Fruit fly (Drosophila melanogaster): Measurements from ENCODE around the gene CG17806.

CG17806 gene

DNA sequence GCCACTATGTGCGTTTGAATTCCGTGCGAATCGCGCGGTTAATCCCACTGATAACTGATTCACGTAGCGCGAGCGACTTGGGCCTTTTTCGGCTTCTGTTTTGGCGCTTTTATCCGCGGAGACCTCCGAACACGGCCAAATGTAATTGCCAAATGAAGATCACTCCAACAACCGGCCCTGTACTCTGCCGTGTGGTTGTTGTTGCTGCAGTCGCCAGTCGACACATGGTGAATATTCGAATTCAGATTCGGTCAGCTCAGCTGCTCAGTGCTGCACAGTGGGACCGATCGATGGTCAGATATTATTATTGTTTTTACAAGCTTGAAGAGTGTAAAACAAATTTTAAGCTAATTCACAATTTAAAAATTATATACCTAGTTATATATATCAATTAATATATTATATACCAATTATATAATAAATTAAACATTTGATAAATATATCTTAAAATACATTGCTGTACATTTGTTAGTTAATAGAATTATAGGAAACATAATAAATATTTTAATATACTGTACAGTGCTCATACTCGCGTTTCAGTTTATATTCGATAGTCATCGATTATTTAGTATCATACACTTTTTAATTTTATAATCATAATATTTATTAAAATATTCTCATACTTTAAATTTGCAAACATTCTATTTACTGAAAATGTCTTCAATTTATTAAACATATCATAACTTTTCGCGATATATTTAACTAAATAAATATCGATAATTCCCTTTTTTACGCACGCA is 8.6 kb downstream of the CG17806 start, which contains the start of gene CG43102 (continued):
- TF ChIP-seq CG12155 (GFP tag; optimal IDR thresholded peaks at IDR 0.05), result peak; percentile 19
- TF ChIP-seq CG34422 (GFP tag; IDR thresholded peaks at IDR 0.05), result peak; percentile 79
- TF ChIP-seq Asciz (GFP tag; optimal IDR thresholded peaks at IDR 0.05), result peak; percentile 17
- peak; percentile 62 for TF ChIP-seq CG12659 (GFP tag; optimal IDR thresholded peaks at IDR 0.05)
- TF ChIP-seq CG10565 (GFP tag; optimal IDR thresholded peaks at IDR 0.05), result no peak
- TF ChIP-seq Hmx (GFP tag; optimal IDR thresholded peaks at IDR 0.05), result no peak
- no peak for TF ChIP-seq ro (GFP tag; IDR thresholded peaks at IDR 0.05)
- TF ChIP-seq CG4404 (GFP tag; IDR thresholded peaks at IDR 0.05), result peak; percentile 21; the same call in 1 of the 2 replicates
- TF ChIP-seq Rx (GFP tag; IDR thresholded peaks at IDR 0.05), result peak; percentile 10; the same call in 1 of the 2 replicates
- peak in 1 of 2 experiments; percentile 0 for TF ChIP-seq chif (GFP tag; optimal IDR thresholded peaks at IDR 0.05)
- TF ChIP-seq Awh (GFP tag; IDR thresholded peaks at IDR 0.05), result peak; percentile 73
- peak; percentile 61 for TF ChIP-seq sd (tag; optimal IDR thresholded peaks at IDR 0.05)
- TF ChIP-seq tup (GFP tag; optimal IDR thresholded peaks at IDR 0.05), result peak; percentile 28
- TF ChIP-seq CG1024 (GFP tag; IDR thresholded peaks at IDR 0.05), result peak; percentile 48
- no peak; the same call in 1 of the 2 replicates for TF ChIP-seq esg (GFP tag; conservative IDR thresholded peaks at IDR 0.05)

DNA sequence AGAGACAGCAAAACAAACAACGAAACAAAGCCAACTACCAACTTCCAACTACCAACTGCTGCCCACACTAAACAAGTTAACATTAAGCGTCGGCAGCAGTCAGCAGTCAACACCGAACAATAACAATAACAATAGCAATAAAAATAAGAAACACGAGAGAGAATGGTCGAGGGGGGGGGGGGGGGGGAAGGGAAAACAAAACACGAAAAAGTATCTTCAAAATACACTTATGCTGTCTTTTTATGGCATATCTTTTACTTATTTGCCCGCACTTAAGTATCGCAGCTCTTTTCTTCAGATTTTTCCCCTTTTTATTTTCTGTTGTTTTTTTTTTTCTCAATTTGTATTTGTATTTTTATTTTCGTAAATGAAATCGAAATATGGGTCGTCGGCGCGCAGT is 9.8 kb downstream of the CG17806 start:
- no peak for TF ChIP-seq hth (optimal IDR thresholded peaks at IDR 0.05)
- no peak for TF ChIP-seq CG6813 (GFP tag; optimal IDR thresholded peaks at IDR 0.05)
- no peak for TF ChIP-seq kni (GFP tag; optimal IDR thresholded peaks at IDR 0.05)
- TF ChIP-seq slbo (GFP tag; IDR thresholded peaks at IDR 0.05), result no peak
- no peak for TF ChIP-seq HLH54F (GFP tag; optimal IDR thresholded peaks at IDR 0.05)
- no peak for TF ChIP-seq Rfx (GFP tag; IDR thresholded peaks at IDR 0.05)
- no peak for TF ChIP-seq caup (GFP tag; optimal IDR thresholded peaks at IDR 0.05; ENCODE audit: severe bottlenecking)
- no peak for TF ChIP-seq CG2120 (GFP tag; optimal IDR thresholded peaks at IDR 0.05)
- peak; percentile 73 for TF ChIP-seq crol (GFP tag; IDR thresholded peaks at IDR 0.05)

DNA sequence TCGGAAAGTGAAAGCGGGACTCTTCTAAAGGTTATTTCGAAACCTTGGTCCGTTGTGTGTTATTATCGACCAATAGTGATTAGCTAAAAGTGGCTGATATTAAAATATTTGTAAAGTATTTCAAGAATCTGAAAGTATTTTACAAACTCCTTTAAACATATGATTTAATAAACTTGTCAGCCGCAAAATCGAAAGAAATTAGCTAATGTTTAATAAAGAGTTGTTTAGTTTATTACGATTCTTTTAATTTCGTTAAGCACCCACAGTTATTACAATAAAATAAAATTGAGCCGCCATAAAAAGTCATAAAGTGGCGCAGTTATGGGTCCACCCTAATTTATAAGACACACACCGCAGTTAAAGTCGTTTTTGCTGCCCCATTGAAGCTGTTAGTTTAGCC is 13.1 kb downstream of the CG17806 start:
- no peak for TF ChIP-seq lab (GFP tag; optimal IDR thresholded peaks at IDR 0.05)
- no peak for TF ChIP-seq ems (GFP tag; optimal IDR thresholded peaks at IDR 0.05)
- TF ChIP-seq sens (GFP tag), result peak; percentile 47
- no peak for TF ChIP-seq cg (GFP tag; optimal IDR thresholded peaks at IDR 0.05)
- TF ChIP-seq CG15073 (GFP tag; optimal IDR thresholded peaks at IDR 0.05), result no peak
- no peak for TF ChIP-seq CG2889 (GFP tag; IDR thresholded peaks at IDR 0.05)
- TF ChIP-seq nom (GFP tag; optimal IDR thresholded peaks at IDR 0.05), result peak; percentile 2
- 0 out of 3 replicates have a peak, but pooled peaks have one; percentile 5 for TF ChIP-seq row (GFP tag; IDR thresholded peaks at IDR 0.05)
- TF ChIP-seq CG30403 (GFP tag; optimal IDR thresholded peaks at IDR 0.05), result no peak
- no peak for TF ChIP-seq lilli (GFP tag; optimal IDR thresholded peaks at IDR 0.05)

DNA sequence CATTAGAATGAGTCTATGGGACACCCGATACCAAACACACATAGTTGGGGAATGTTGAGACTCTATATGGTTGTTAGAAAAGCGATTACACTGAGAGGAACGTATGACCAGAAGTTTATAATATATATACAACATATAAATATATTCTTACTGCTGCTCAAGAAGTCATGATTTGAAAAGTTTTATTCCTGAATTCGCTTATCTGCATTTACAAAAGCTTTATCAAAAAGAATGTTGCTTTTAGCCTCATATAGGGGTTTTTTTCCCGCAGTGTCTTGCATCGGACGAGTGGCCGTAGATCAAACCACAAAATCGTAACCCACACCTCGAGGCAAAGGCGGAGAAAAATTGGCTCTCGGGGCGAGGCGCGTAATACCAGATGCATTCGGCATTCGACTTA is 15.3 kb downstream of the CG17806 start:
- TF ChIP-seq CG10979 (tag; optimal IDR thresholded peaks at IDR 0.05), result peak; percentile 52
- no peak for TF ChIP-seq sc (optimal IDR thresholded peaks at IDR 0.05)
- TF ChIP-seq sc (GFP tag; optimal IDR thresholded peaks at IDR 0.05), result peak; percentile 9
- peak; percentile 12; the same call in 1 of the 3 replicates for TF ChIP-seq CG17361 (GFP tag; IDR thresholded peaks at IDR 0.05)
- peak; percentile 37 for TF ChIP-seq CG17802 (tag; optimal IDR thresholded peaks at IDR 0.05)
- no peak for TF ChIP-seq CG17829 (tag; optimal IDR thresholded peaks at IDR 0.05)
- TF ChIP-seq row (GFP tag; IDR thresholded peaks at IDR 0.05), result no peak
- TF ChIP-seq nmo (GFP tag; optimal IDR thresholded peaks at IDR 0.05), result peak; percentile 37
- no peak for TF ChIP-seq HHEX (GFP tag; optimal IDR thresholded peaks at IDR 0.05)
- TF ChIP-seq CG2712 (tag; optimal IDR thresholded peaks at IDR 0.05), result peak; percentile 33
- TF ChIP-seq CG2678 (tag; optimal IDR thresholded peaks at IDR 0.05), result peak; percentile 12
- TF ChIP-seq CG11504 (tag; optimal IDR thresholded peaks at IDR 0.05), result peak; percentile 38
- no peak for TF ChIP-seq CG13424 (tag; optimal IDR thresholded peaks at IDR 0.05)
- no peak for TF ChIP-seq Stat92E (GFP tag; optimal IDR thresholded peaks at IDR 0.05)
